Worm (Caenorhabditis elegans): ENCODE measurements around the gene clec-198.

ce11 chrIV:17341033-17341432 is 5.9 kb upstream of the clec-198 start:
- TF ChIP-seq unc-62 (GFP tag; optimal IDR thresholded peaks at IDR 0.05 in 1 of 2), result peak in 1 of 2 experiments; percentile 95
- no peak for TF ChIP-seq unc-62 (tag; optimal IDR thresholded peaks at IDR 0.05)
- TF ChIP-seq nhr-77 (tag; optimal IDR thresholded peaks at IDR 0.05), result no peak
- no peak for TF ChIP-seq dve-1 (tag; optimal IDR thresholded peaks at IDR 0.05; ENCODE audit: insufficient read depth)
- TF ChIP-seq ZK546.5 (tag; optimal IDR thresholded peaks at IDR 0.05), result no peak
- no peak for TF ChIP-seq tag-97 (GFP tag; IDR thresholded peaks at IDR 0.05)
- no peak for TF ChIP-seq snpc-4 (tag; optimal IDR thresholded peaks at IDR 0.05)
- TF ChIP-seq ztf-11 (tag; optimal IDR thresholded peaks at IDR 0.05), result no peak
- TF ChIP-seq F44E2.7 (GFP tag; IDR thresholded peaks at IDR 0.05), result no peak
- TF ChIP-seq nhr-237 (tag; optimal IDR thresholded peaks at IDR 0.05), result no peak
- no peak for TF ChIP-seq lir-3 (tag; optimal IDR thresholded peaks at IDR 0.05)

All from whole organism, L4 larva.